Worm (Caenorhabditis elegans) whole organism, young adult: Measurements from ENCODE around the gene F46G10.1.

ENCODE experiments used
- B0035.1 ChIP-seq: sonication (generic microtip); optimal IDR thresholded peaks from 2 replicates; lab custom pipeline; 2016; ENCODE audit warnings: missing genetic modification characterization, mild to moderate bottlenecking, missing compliant biosample characterization, missing genotype, missing genetic modification reagents
- B0261.1 ChIP-seq: sonication (generic microtip); optimal IDR thresholded peaks from 2 replicates; lab custom pipeline; 2016; ENCODE audit warnings: mild to moderate bottlenecking, missing genetic modification characterization, moderate library complexity, missing compliant biosample characterization
- F10E7.11 ChIP-seq: sonication (generic microtip); optimal IDR thresholded peaks from 2 replicates; lab custom pipeline; 2017; ENCODE audit warnings: mild to moderate bottlenecking, missing genetic modification characterization, moderate library complexity, missing compliant biosample characterization
- F23B12.7 ChIP-seq: sonication (generic microtip); optimal IDR thresholded peaks from 2 replicates; lab custom pipeline; 2017; ENCODE audit warnings: missing genetic modification characterization, mild to moderate bottlenecking, missing compliant biosample characterization, antibody characterized with exemption, moderate library complexity; ENCODE audit not compliant: insufficient read depth
- F33H1.4 ChIP-seq: fragments of 200-800 bp; sonication (Bioruptor generic); IDR thresholded peaks from 2 replicates; pipeline ENCODE4 v1.3.6; 2022; ENCODE audit warnings: missing genetic modification reagents, missing genetic modification characterization, missing compliant biosample characterization
- F39B2.1 ChIP-seq: fragments of 200-800 bp; sonication (Bioruptor generic); IDR thresholded peaks from 2 replicates; pipeline ENCODE4 v1.3.6; 2022; ENCODE audit warnings: missing genetic modification reagents, missing genetic modification characterization, missing compliant biosample characterization
- F49E8.2 ChIP-seq: sonication (generic microtip); optimal IDR thresholded peaks from 3 replicates; lab custom pipeline; 2017; ENCODE audit warnings: missing genetic modification characterization, mild to moderate bottlenecking, missing compliant biosample characterization, antibody characterized with exemption, moderate library complexity; ENCODE audit not compliant: insufficient read depth
- F55B11.4 ChIP-seq: sonication (generic microtip); optimal IDR thresholded peaks from 2 replicates; lab custom pipeline; 2016; ENCODE audit warnings: missing compliant biosample characterization, missing genetic modification characterization, borderline replicate concordance; ENCODE audit not compliant: insufficient read depth
- K12H6.12 ChIP-seq: fragments of 200-800 bp; sonication (Bioruptor generic); optimal IDR thresholded peaks from 2 replicates; lab custom pipeline; 2018; ENCODE audit warnings: mild to moderate bottlenecking, missing genetic modification characterization, missing compliant biosample characterization
- T07F8.4 ChIP-seq: sonication (generic microtip); optimal IDR thresholded peaks from 2 replicates; lab custom pipeline; 2016; ENCODE audit warnings: mild to moderate bottlenecking, missing genetic modification characterization, moderate library complexity, missing compliant biosample characterization
- Y53F4B.3 ChIP-seq: fragments of 200-800 bp; sonication (Bioruptor generic); IDR thresholded peaks from 2 replicates; pipeline ENCODE4 v1.3.6; 2022; ENCODE audit warnings: missing genetic modification reagents, missing genetic modification characterization, missing compliant biosample characterization
- Y95B8A.8 ChIP-seq: fragments of 200-800 bp; sonication (Bioruptor generic); IDR thresholded peaks from 2 replicates; pipeline ENCODE4 v1.3.6; 2022; ENCODE audit warnings: missing genetic modification reagents, missing genetic modification characterization, missing compliant biosample characterization
- atf-7 ChIP-seq: sonication (generic microtip); optimal IDR thresholded peaks from 2 replicates; lab custom pipeline; 2017; ENCODE audit warnings: mild to moderate bottlenecking, missing genetic modification characterization, missing compliant biosample characterization
- attf-3 ChIP-seq: fragments of 200-800 bp; sonication (Bioruptor generic); conservative IDR thresholded peaks from 2 replicates; pipeline ENCODE4 v1.3.6; 2022; ENCODE audit warnings: missing genetic modification reagents, missing genetic modification characterization, missing compliant biosample characterization
- cebp-1 ChIP-seq, 2 experiments: fragments of 200-800 bp in 1 of 2; sonication (Bioruptor generic) in 1 of 2; sonication (generic microtip) in 1 of 2; IDR thresholded peaks in 1 of 2; optimal IDR thresholded peaks in 1 of 2; 2 replicates each; pipeline versions ENCODE4 v1.3.6 to Lab custom; 2017 to 2022; ENCODE audit warnings: missing compliant biosample characterization in 2 of 2, missing genetic modification characterization in 2 of 2, mild to moderate bottlenecking in 1 of 2, missing genetic modification reagents in 1 of 2, moderate library complexity in 1 of 2
- ceh-100 ChIP-seq: fragments of 200-800 bp; sonication (Bioruptor generic); IDR thresholded peaks from 2 replicates; pipeline ENCODE4 v1.3.6; 2022; ENCODE audit warnings: missing genetic modification reagents, missing genetic modification characterization, missing compliant biosample characterization
- ceh-27 ChIP-seq: fragments of 200-800 bp; sonication (Bioruptor generic); optimal IDR thresholded peaks from 2 replicates; lab custom pipeline; 2018; ENCODE audit warnings: mild to moderate bottlenecking, missing genetic modification characterization, moderate library complexity, missing compliant biosample characterization
- ceh-58 ChIP-seq: fragments of 200-800 bp; sonication (Bioruptor generic); IDR thresholded peaks from 2 replicates; pipeline ENCODE4 v1.3.6; 2022; ENCODE audit warnings: missing genetic modification characterization, missing compliant biosample characterization
- ceh-91 ChIP-seq: fragments of 200-800 bp; sonication (Bioruptor generic); IDR thresholded peaks from 2 replicates; pipeline ENCODE4 v1.3.6; 2022; ENCODE audit warnings: missing genetic modification reagents, missing genetic modification characterization, missing compliant biosample characterization
- die-1 ChIP-seq: sonication (generic microtip); optimal IDR thresholded peaks from 2 replicates; lab custom pipeline; 2016; ENCODE audit warnings: missing genotype, mild to moderate bottlenecking, missing genetic modification characterization, missing compliant biosample characterization
- dpl-1 ChIP-seq: fragments of 150-350 bp; optimal IDR thresholded peaks from 2 replicates; lab custom pipeline; 2014; ENCODE audit warnings: missing biosample characterization, missing genetic modification reagents, missing genetic modification characterization
- egrh-3 ChIP-seq: fragments of 200-800 bp; sonication (Bioruptor generic); IDR thresholded peaks from 2 replicates; pipeline ENCODE4 v1.3.6; 2022; ENCODE audit warnings: missing genetic modification reagents, missing genetic modification characterization, missing compliant biosample characterization
- ekl-4 ChIP-seq: fragments of 200-800 bp; sonication (Bioruptor generic); IDR thresholded peaks from 2 replicates; pipeline ENCODE4 v1.3.6; 2022; ENCODE audit warnings: missing genetic modification reagents, missing genetic modification characterization, missing compliant biosample characterization
- him-1 ChIP-seq: sonication (generic microtip); optimal IDR thresholded peaks from 2 replicates; lab custom pipeline; 2016; ENCODE audit warnings: missing genotype, missing genetic modification reagents, missing genetic modification characterization, missing compliant biosample characterization
- hlh-12 ChIP-seq: sonication (generic microtip); optimal IDR thresholded peaks from 2 replicates; lab custom pipeline; 2016; ENCODE audit warnings: missing genetic modification characterization, missing compliant biosample characterization
- hmg-1.2 ChIP-seq: fragments of 200-800 bp; sonication (Bioruptor generic); IDR thresholded peaks from 2 replicates; pipeline ENCODE4 v1.3.6; 2022; ENCODE audit warnings: missing genetic modification reagents, missing genetic modification characterization, missing compliant biosample characterization
- lag-1 ChIP-seq: fragments of 200-800 bp; sonication (Bioruptor generic); IDR thresholded peaks from 2 replicates; pipeline ENCODE4 v1.3.6; 2022; ENCODE audit warnings: missing genetic modification reagents, missing genetic modification characterization, missing compliant biosample characterization
- let-526 ChIP-seq: fragments of 200-800 bp; sonication (Bioruptor generic); IDR thresholded peaks from 2 replicates; pipeline ENCODE4 v1.3.6; 2022; ENCODE audit warnings: missing genetic modification reagents, missing genetic modification characterization, missing compliant biosample characterization
- let-607 ChIP-seq, 2 experiments: fragments of 200-800 bp in 1 of 2; sonication (Bioruptor generic) in 1 of 2; sonication (generic microtip) in 1 of 2; optimal IDR thresholded peaks; 2 replicates each; lab custom pipeline; 2016 to 2018; ENCODE audit warnings: mild to moderate bottlenecking in 2 of 2, missing compliant biosample characterization in 2 of 2, missing genetic modification characterization in 2 of 2, moderate library complexity in 2 of 2, missing genotype in 1 of 2
- lin-26 ChIP-seq: fragments of 200-800 bp; sonication (Bioruptor generic); IDR thresholded peaks from 2 replicates; pipeline ENCODE4 v1.3.6; 2022; ENCODE audit warnings: missing genetic modification reagents, missing genetic modification characterization, missing compliant biosample characterization
- lin-40 ChIP-seq: sonication (generic microtip); optimal IDR thresholded peaks from 2 replicates; lab custom pipeline; 2016; ENCODE audit warnings: missing genetic modification characterization, mild to moderate bottlenecking, missing compliant biosample characterization, missing genotype, missing genetic modification reagents
- lsy-27 ChIP-seq: sonication (generic microtip); optimal IDR thresholded peaks from 2 replicates; lab custom pipeline; 2017; ENCODE audit warnings: missing genetic modification characterization, mild to moderate bottlenecking, missing compliant biosample characterization, antibody characterized with exemption, missing genotype, borderline replicate concordance; ENCODE audit not compliant: insufficient read depth
- madf-10 ChIP-seq: sonication (generic microtip); optimal IDR thresholded peaks from 2 replicates; lab custom pipeline; 2016; ENCODE audit warnings: mild to moderate bottlenecking, missing genetic modification characterization, missing compliant biosample characterization
- madf-6 ChIP-seq: fragments of 200-800 bp; sonication (Bioruptor generic); IDR thresholded peaks from 2 replicates; pipeline ENCODE4 v1.3.6; 2022; ENCODE audit warnings: missing genetic modification reagents, missing genetic modification characterization, missing compliant biosample characterization
- mcd-1 ChIP-seq: fragments of 200-800 bp; sonication (Bioruptor generic); IDR thresholded peaks from 2 replicates; pipeline ENCODE4 v1.3.6; 2022; ENCODE audit warnings: missing genetic modification reagents, missing genetic modification characterization, missing compliant biosample characterization
- mel-28 ChIP-seq: sonication (generic microtip); optimal IDR thresholded peaks from 2 replicates; lab custom pipeline; 2016; ENCODE audit warnings: borderline replicate concordance, mild to moderate bottlenecking, missing genetic modification characterization, missing compliant biosample characterization
- mxl-1 ChIP-seq: sonication (generic microtip); optimal IDR thresholded peaks from 2 replicates; lab custom pipeline; 2016; ENCODE audit warnings: missing genetic modification characterization, missing compliant biosample characterization
- nhr-120 ChIP-seq: fragments of 200-800 bp; sonication (Bioruptor generic); IDR thresholded peaks from 2 replicates; pipeline ENCODE4 v1.3.6; 2022; ENCODE audit warnings: missing genetic modification characterization, missing compliant biosample characterization
- snpc-1.1 ChIP-seq: sonication (generic microtip); optimal IDR thresholded peaks from 2 replicates; lab custom pipeline; 2017; ENCODE audit warnings: missing genetic modification characterization, mild to moderate bottlenecking, missing compliant biosample characterization, antibody characterized with exemption, moderate library complexity, missing genotype, missing genetic modification reagents; ENCODE audit not compliant: insufficient read depth
- snpc-3.4 ChIP-seq: sonication (generic microtip); optimal IDR thresholded peaks from 2 replicates; lab custom pipeline; 2017; ENCODE audit warnings: missing genetic modification characterization, mild to moderate bottlenecking, missing compliant biosample characterization, antibody characterized with exemption, moderate library complexity, missing genotype, missing genetic modification reagents
- snpc-4 ChIP-seq, 5 experiments: fragments of 150-350 bp in 1 of 5; sonication (generic microtip) in 4 of 5; optimal IDR thresholded peaks; 2 replicates each; lab custom pipeline; 2014 to 2018; ENCODE audit warnings: missing genetic modification characterization in 5 of 5, missing biosample characterization in 3 of 5, antibody characterized with exemption in 2 of 5, mild to moderate bottlenecking in 2 of 5, missing compliant biosample characterization in 2 of 5, missing genotype in 2 of 5, moderate library complexity in 2 of 5, missing genetic modification reagents in 1 of 5
- zfh-2 ChIP-seq: fragments of 200-800 bp; sonication (Bioruptor generic); conservative IDR thresholded peaks from 2 replicates; pipeline ENCODE4 v1.3.6; 2022; ENCODE audit warnings: missing genetic modification reagents, missing genetic modification characterization, missing compliant biosample characterization
- zim-3 ChIP-seq: sonication (generic microtip); optimal IDR thresholded peaks from 2 replicates; lab custom pipeline; 2017; ENCODE audit warnings: mild to moderate bottlenecking, missing genetic modification characterization, moderate library complexity, missing compliant biosample characterization
- ztf-3 ChIP-seq: fragments of 200-800 bp; sonication (Bioruptor generic); optimal IDR thresholded peaks from 2 replicates; lab custom pipeline; 2018; ENCODE audit warnings: mild to moderate bottlenecking, missing genetic modification characterization, missing compliant biosample characterization
- ztf-6 ChIP-seq: fragments of 200-800 bp; sonication (Bioruptor generic); IDR thresholded peaks from 2 replicates; pipeline ENCODE4 v1.3.6; 2022; ENCODE audit warnings: missing genetic modification reagents, missing genetic modification characterization, missing compliant biosample characterization

Gene F46G10.1

ce11 chrX:13264550-13264949 is 47.0 kb downstream of the F46G10.1 start (continued):
- TF ChIP-seq ceh-91 (GFP tag; lab: Robert Waterston, UW) (no peak), nhr-120 (no peak), snpc-4 (GFP tag; optimal IDR thresholded peaks at IDR 0.05; lab: Kevin White, UChicago) (no peak), snpc-4 (tag; optimal IDR thresholded peaks at IDR 0.05; lab: Kevin White, UChicago) (peak in 3 of 4 experiments; percentile 49 to 71 (median 71)), mel-28 (tag; lab: Kevin White, UChicago) (no peak), Y95B8A.8 (0 out of 2 replicates have a peak, but pooled peaks have one; percentile 9), die-1 (tag; lab: Kevin White, UChicago) (peak; percentile 89), attf-3 (GFP tag; lab: Robert Waterston, UW) (peak; percentile 54; the same call in 1 of the 2 replicates), let-526 (GFP tag; lab: Robert Waterston, UW) (0 out of 2 replicates have a peak, but pooled peaks have one; percentile 49), F23B12.7 (tag; lab: Kevin White, UChicago) (peak; percentile 72), let-607 (tag; optimal IDR thresholded peaks at IDR 0.05; lab: Kevin White, UChicago) (peak; percentile 0 to 52), B0035.1 (tag; lab: Kevin White, UChicago) (peak; percentile 53), him-1 (tag; lab: Kevin White, UChicago) (peak; percentile 88), mcd-1 (GFP tag; lab: Robert Waterston, UW) (no peak), hmg-1.2 (GFP tag; lab: Robert Waterston, UW) (peak; percentile 83), egrh-3 (GFP tag; lab: Robert Waterston, UW) (peak; percentile 53), ceh-58 (GFP tag; lab: Robert Waterston, UW) (no peak), snpc-3.4 (tag; lab: Kevin White, UChicago) (peak; percentile 60), F33H1.4 (GFP tag; lab: Robert Waterston, UW) (no peak), hlh-12 (tag; lab: Kevin White, UChicago) (peak; percentile 41), ztf-6 (GFP tag; lab: Robert Waterston, UW) (no peak), mxl-1 (tag; lab: Kevin White, UChicago) (peak; percentile 78), madf-10 (tag; lab: Kevin White, UChicago) (peak; percentile 64), ekl-4 (GFP tag; lab: Robert Waterston, UW) (peak; percentile 82), zfh-2 (GFP tag; lab: Robert Waterston, UW) (no peak), ceh-27 (GFP tag; lab: Kevin White, UChicago) (peak; percentile 45), madf-6 (GFP tag; lab: Robert Waterston, UW) (no peak; the same call in none of the 2 replicates), lsy-27 (tag; lab: Kevin White, UChicago) (no peak), dpl-1 (GFP tag; lab: Kevin White, UChicago) (no peak), Y53F4B.3 (GFP tag; lab: Robert Waterston, UW) (no peak), F49E8.2 (tag; lab: Kevin White, UChicago) (no peak), F55B11.4 (tag; lab: Kevin White, UChicago) (no peak), snpc-1.1 (no peak), zim-3 (peak; percentile 65), F39B2.1 (GFP tag; lab: Robert Waterston, UW) (0 out of 2 replicates have a peak, but pooled peaks have one; percentile 54), T07F8.4 (tag; lab: Kevin White, UChicago) (peak; percentile 42), lin-26 (GFP tag; lab: Robert Waterston, UW) (peak; percentile 92), lag-1 (GFP tag; lab: Robert Waterston, UW) (0 out of 2 replicates have a peak, but pooled peaks have one; percentile 14), lin-40 (tag; lab: Kevin White, UChicago) (peak; percentile 76), ztf-3 (GFP tag; lab: Kevin White, UChicago) (no peak), B0261.1 (peak; percentile 97), ceh-100 (GFP tag; lab: Robert Waterston, UW) (no peak), K12H6.12 (tag; lab: Kevin White, UChicago) (peak; percentile 39), atf-7 (tag; lab: Kevin White, UChicago) (peak; percentile 55), cebp-1 (GFP tag; IDR thresholded peaks at IDR 0.05; lab: Robert Waterston, UW) (no peak; the same call in 1 of the 2 replicates), cebp-1 (tag; optimal IDR thresholded peaks at IDR 0.05; lab: Kevin White, UChicago) (no peak), F10E7.11 (tag; lab: Kevin White, UChicago) (no peak)
